Worm (Caenorhabditis elegans): ENCODE data around the gene F58G1.7.

- no peak for TF ChIP-seq flt-1 (GFP tag; IDR thresholded peaks at IDR 0.05)
- TF ChIP-seq T22C8.4 (GFP tag; IDR thresholded peaks at IDR 0.05), result no peak
- no peak for TF ChIP-seq ztf-29 (GFP tag; IDR thresholded peaks at IDR 0.05)
- TF ChIP-seq ref-1 (GFP tag; conservative IDR thresholded peaks at IDR 0.05), result no peak
Measured at ce11 chrII:12921478-12921877, 26.6 kb downstream of the F58G1.7 start.
